Fruit fly (Drosophila melanogaster): ENCODE data around the gene mei-41.

dm6 chrX:16428476-16428875 lies 37.0 kb downstream of the mei-41 start:
- TF ChIP-seq Blimp-1 (GFP tag; optimal IDR thresholded peaks at IDR 0.05) (no peak), Eip93F (GFP tag; optimal IDR thresholded peaks at IDR 0.05) (no peak), spab (GFP tag; optimal IDR thresholded peaks at IDR 0.05) (no peak), CG31627 (GFP tag; optimal IDR thresholded peaks at IDR 0.05) (no peak), Eip78C (GFP tag) (no peak), CG6854 (GFP tag; optimal IDR thresholded peaks at IDR 0.05) (no peak)

All from whole organism, prepupa.